Worm (Caenorhabditis elegans) whole organism, late embryonic: Measurements from ENCODE around the gene F26F4.8.

Experiments used
- C38D4.7 ChIP-seq: fragments of 200-800 bp; sonication (Bioruptor generic); optimal IDR thresholded peaks from 2 replicates; lab custom pipeline; 2018; ENCODE audit warnings: mild to moderate bottlenecking, missing genetic modification characterization, moderate library complexity, missing compliant biosample characterization
- F13H6.1 ChIP-seq: sonication (generic microtip); optimal IDR thresholded peaks from 2 replicates; lab custom pipeline; 2016; ENCODE audit warnings: missing genetic modification characterization, missing compliant biosample characterization
- K02D7.2 ChIP-seq: sonication (generic microtip); optimal IDR thresholded peaks from 2 replicates; lab custom pipeline; 2017; ENCODE audit warnings: mild to moderate bottlenecking, missing genetic modification characterization, missing compliant biosample characterization
- T23F11.4 ChIP-seq: fragments of 200-800 bp; sonication (Bioruptor generic); optimal IDR thresholded peaks from 2 replicates; lab custom pipeline; 2018; ENCODE audit warnings: mild to moderate bottlenecking, missing genetic modification characterization, missing compliant biosample characterization
- Y22D7AL.16 ChIP-seq: sonication (generic microtip); optimal IDR thresholded peaks from 2 replicates; lab custom pipeline; 2016; ENCODE audit warnings: missing genetic modification characterization, missing compliant biosample characterization
- ahr-1 ChIP-seq: sonication (generic microtip); optimal IDR thresholded peaks from 2 replicates; lab custom pipeline; 2016; ENCODE audit warnings: missing genetic modification characterization, missing compliant biosample characterization
- ama-1 ChIP-seq: fragments of 150-350 bp; optimal IDR thresholded peaks from 2 replicates; lab custom pipeline; 2014
- ceh-14 ChIP-seq: sonication (generic microtip); optimal IDR thresholded peaks from 2 replicates; lab custom pipeline; 2016; ENCODE audit warnings: missing genotype, missing genetic modification characterization, missing compliant biosample characterization
- ceh-18 ChIP-seq: sonication (generic microtip); optimal IDR thresholded peaks from 2 replicates; lab custom pipeline; 2016; ENCODE audit warnings: missing genetic modification characterization, missing compliant biosample characterization
- ceh-19 ChIP-seq: fragments of 200-800 bp; sonication (Bioruptor generic); optimal IDR thresholded peaks from 2 replicates; lab custom pipeline; 2018; ENCODE audit warnings: mild to moderate bottlenecking, missing genetic modification characterization, missing compliant biosample characterization
- ceh-2 ChIP-seq: sonication (generic microtip); optimal IDR thresholded peaks from 2 replicates; lab custom pipeline; 2016; ENCODE audit warnings: missing genotype, missing genetic modification characterization, missing compliant biosample characterization
- ceh-30 ChIP-seq: fragments of 150-350 bp; optimal IDR thresholded peaks from 2 replicates; lab custom pipeline; 2014; ENCODE audit warnings: missing biosample characterization, missing genetic modification characterization
- ceh-34 ChIP-seq: sonication (generic microtip); optimal IDR thresholded peaks from 2 replicates; lab custom pipeline; 2016; ENCODE audit warnings: mild to moderate bottlenecking, missing genetic modification characterization, missing compliant biosample characterization
- ceh-45 ChIP-seq: fragments of 200-800 bp; sonication (Bioruptor generic); IDR thresholded peaks from 2 replicates; pipeline ENCODE4 v1.3.6; 2022; ENCODE audit warnings: missing genetic modification reagents, missing genetic modification characterization, missing compliant biosample characterization
- ceh-48 ChIP-seq: sonication (generic microtip); optimal IDR thresholded peaks from 2 replicates; lab custom pipeline; 2016; ENCODE audit warnings: missing genetic modification characterization, inconsistent platforms, missing compliant biosample characterization
- ceh-6 ChIP-seq: fragments of 200-800 bp; sonication (Bioruptor generic); optimal IDR thresholded peaks from 2 replicates; lab custom pipeline; 2018; ENCODE audit warnings: mild to moderate bottlenecking, missing genetic modification characterization, missing compliant biosample characterization
- ceh-9 ChIP-seq: sonication (generic microtip); optimal IDR thresholded peaks from 2 replicates; lab custom pipeline; 2016; ENCODE audit warnings: mild to moderate bottlenecking, missing genetic modification characterization, inconsistent platforms, missing compliant biosample characterization
- che-1 ChIP-seq: sonication (generic microtip); optimal IDR thresholded peaks from 2 replicates; lab custom pipeline; 2016; ENCODE audit warnings: mild to moderate bottlenecking, missing genetic modification characterization, missing compliant biosample characterization
- dmd-4 ChIP-seq: sonication (generic microtip); optimal IDR thresholded peaks from 2 replicates; lab custom pipeline; 2016; ENCODE audit warnings: borderline replicate concordance, missing genetic modification characterization, missing compliant biosample characterization
- dve-1 ChIP-seq: sonication (generic microtip); optimal IDR thresholded peaks from 2 replicates; lab custom pipeline; 2017; ENCODE audit warnings: antibody characterized with exemption, mild to moderate bottlenecking, missing genetic modification characterization, missing compliant biosample characterization
- elt-2 ChIP-seq: sonication (generic microtip); optimal IDR thresholded peaks from 2 replicates; lab custom pipeline; 2016; ENCODE audit warnings: missing genetic modification reagents, missing genetic modification characterization, missing compliant biosample characterization
- elt-4 ChIP-seq: sonication (generic microtip); optimal IDR thresholded peaks from 2 replicates; lab custom pipeline; 2016; ENCODE audit warnings: missing genetic modification characterization, missing compliant biosample characterization
- ets-4 ChIP-seq: sonication (generic microtip); optimal IDR thresholded peaks from 2 replicates; lab custom pipeline; 2016; ENCODE audit warnings: missing genetic modification characterization, missing compliant biosample characterization
- eyg-1 ChIP-seq: sonication (generic microtip); optimal IDR thresholded peaks from 2 replicates; lab custom pipeline; 2016; ENCODE audit warnings: missing genotype, missing genetic modification characterization, missing compliant biosample characterization
- fax-1 ChIP-seq: sonication (generic microtip); optimal IDR thresholded peaks from 2 replicates; lab custom pipeline; 2016; ENCODE audit warnings: missing genotype, missing genetic modification characterization, missing compliant biosample characterization
- fkh-10 ChIP-seq: fragments of 150-350 bp; optimal IDR thresholded peaks from 2 replicates; lab custom pipeline; 2014; ENCODE audit warnings: missing biosample characterization, missing genetic modification reagents, missing genetic modification characterization
- fkh-6 ChIP-seq: sonication (generic microtip); optimal IDR thresholded peaks from 2 replicates; lab custom pipeline; 2016; ENCODE audit warnings: missing genetic modification characterization, missing compliant biosample characterization
- gmeb-2 ChIP-seq: sonication (generic microtip); optimal IDR thresholded peaks from 2 replicates; lab custom pipeline; 2016; ENCODE audit warnings: missing genetic modification characterization, inconsistent platforms, missing compliant biosample characterization
- hlh-13 ChIP-seq: fragments of 200-800 bp; sonication (Bioruptor generic); optimal IDR thresholded peaks from 2 replicates; lab custom pipeline; 2018; ENCODE audit warnings: mild to moderate bottlenecking, missing genetic modification characterization, missing compliant biosample characterization
- hlh-30 ChIP-seq: sonication (generic microtip); optimal IDR thresholded peaks from 2 replicates; lab custom pipeline; 2017; ENCODE audit warnings: antibody characterized with exemption, missing genetic modification characterization, missing compliant biosample characterization; ENCODE audit not compliant: insufficient read depth
- hlh-6 ChIP-seq: sonication (generic microtip); optimal IDR thresholded peaks from 2 replicates; lab custom pipeline; 2016; ENCODE audit warnings: missing genotype, missing genetic modification characterization, missing compliant biosample characterization
- hlh-8 ChIP-seq: sonication (generic microtip); optimal IDR thresholded peaks from 2 replicates; lab custom pipeline; 2016; ENCODE audit warnings: missing genotype, missing genetic modification characterization, missing compliant biosample characterization
- lim-6 ChIP-seq: sonication (generic microtip); optimal IDR thresholded peaks from 2 replicates; lab custom pipeline; 2016; ENCODE audit warnings: missing genetic modification characterization, missing compliant biosample characterization
- lin-11 ChIP-seq: fragments of 200-800 bp; sonication (Bioruptor generic); optimal IDR thresholded peaks from 2 replicates; lab custom pipeline; 2018; ENCODE audit warnings: mild to moderate bottlenecking, missing genetic modification characterization, missing compliant biosample characterization
- nfya-1 ChIP-seq: sonication (generic microtip); optimal IDR thresholded peaks from 2 replicates; lab custom pipeline; 2017; ENCODE audit warnings: missing genetic modification characterization, mild to moderate bottlenecking, missing compliant biosample characterization, antibody characterized with exemption, moderate library complexity
- nhr-11 ChIP-seq: fragments of 150-350 bp; optimal IDR thresholded peaks from 2 replicates; lab custom pipeline; 2014; ENCODE audit warnings: missing biosample characterization, missing genetic modification characterization
- nhr-232 ChIP-seq: sonication (generic microtip); optimal IDR thresholded peaks from 2 replicates; lab custom pipeline; 2016; ENCODE audit warnings: missing genetic modification characterization, missing compliant biosample characterization
- npax-4 ChIP-seq: sonication (generic microtip); optimal IDR thresholded peaks from 2 replicates; lab custom pipeline; 2016; ENCODE audit warnings: missing genetic modification characterization, missing compliant biosample characterization
- odd-2 ChIP-seq: sonication (generic microtip); optimal IDR thresholded peaks from 2 replicates; lab custom pipeline; 2017; ENCODE audit warnings: antibody characterized with exemption, mild to moderate bottlenecking, missing genetic modification characterization, missing compliant biosample characterization
- pag-3 ChIP-seq: sonication (generic microtip); optimal IDR thresholded peaks from 2 replicates; lab custom pipeline; 2016; ENCODE audit warnings: missing compliant biosample characterization, missing genetic modification characterization, borderline replicate concordance
- pat-9 ChIP-seq: fragments of 200-800 bp; sonication (Bioruptor generic); optimal IDR thresholded peaks from 2 replicates; lab custom pipeline; 2018; ENCODE audit warnings: mild to moderate bottlenecking, missing genetic modification characterization, moderate library complexity, missing compliant biosample characterization
- pha-2 ChIP-seq: sonication (generic microtip); optimal IDR thresholded peaks from 2 replicates; lab custom pipeline; 2017; ENCODE audit warnings: mild to moderate bottlenecking, missing genetic modification characterization, missing compliant biosample characterization
- pha-4 ChIP-seq: fragments of 150-350 bp; optimal IDR thresholded peaks from 2 replicates; lab custom pipeline; 2018; ENCODE audit warnings: missing biosample characterization, missing genetic modification reagents, missing genetic modification characterization
- ref-2 ChIP-seq: sonication (generic microtip); optimal IDR thresholded peaks from 2 replicates; lab custom pipeline; 2016; ENCODE audit warnings: missing genetic modification characterization, missing compliant biosample characterization
- rnt-1 ChIP-seq: sonication (generic microtip); optimal IDR thresholded peaks from 2 replicates; lab custom pipeline; 2016; ENCODE audit warnings: missing genetic modification characterization, missing compliant biosample characterization
- sdc-2 ChIP-seq: sonication (generic microtip); optimal IDR thresholded peaks from 2 replicates; lab custom pipeline; 2016; ENCODE audit warnings: missing genotype, missing genetic modification characterization, missing compliant biosample characterization
- sox-4 ChIP-seq: sonication (generic microtip); optimal IDR thresholded peaks from 2 replicates; lab custom pipeline; 2017; ENCODE audit warnings: mild to moderate bottlenecking, missing genetic modification characterization, inconsistent platforms, missing compliant biosample characterization
- syd-9 ChIP-seq: sonication (generic microtip); optimal IDR thresholded peaks from 2 replicates; lab custom pipeline; 2016; ENCODE audit warnings: mild to moderate bottlenecking, missing genetic modification characterization, moderate library complexity, missing compliant biosample characterization
- tbx-7 ChIP-seq: sonication (generic microtip); optimal IDR thresholded peaks from 2 replicates; lab custom pipeline; 2016; ENCODE audit warnings: missing genotype, missing genetic modification characterization, missing compliant biosample characterization
- ttx-3 ChIP-seq: sonication (generic microtip); optimal IDR thresholded peaks from 2 replicates; lab custom pipeline; 2016; ENCODE audit warnings: missing genetic modification reagents, missing genetic modification characterization, missing compliant biosample characterization
- unc-3 ChIP-seq, 2 experiments: fragments of 200-800 bp in 1 of 2; sonication (Bioruptor generic) in 1 of 2; sonication (generic microtip) in 1 of 2; conservative IDR thresholded peaks in 1 of 2; optimal IDR thresholded peaks in 1 of 2; 2 replicates each; pipeline versions ENCODE4 v1.3.6 to Lab custom; 2016 to 2022; ENCODE audit warnings: missing compliant biosample characterization in 2 of 2, missing genetic modification characterization in 2 of 2, missing genetic modification reagents in 1 of 2
- unc-55 ChIP-seq: sonication (generic microtip); optimal IDR thresholded peaks from 2 replicates; lab custom pipeline; 2017; ENCODE audit warnings: missing biosample characterization, missing genetic modification reagents, missing genetic modification characterization
- unc-86 ChIP-seq: sonication (generic microtip); optimal IDR thresholded peaks from 2 replicates; lab custom pipeline; 2016; ENCODE audit warnings: missing genetic modification characterization, missing compliant biosample characterization

Gene F26F4.8

DNA sequence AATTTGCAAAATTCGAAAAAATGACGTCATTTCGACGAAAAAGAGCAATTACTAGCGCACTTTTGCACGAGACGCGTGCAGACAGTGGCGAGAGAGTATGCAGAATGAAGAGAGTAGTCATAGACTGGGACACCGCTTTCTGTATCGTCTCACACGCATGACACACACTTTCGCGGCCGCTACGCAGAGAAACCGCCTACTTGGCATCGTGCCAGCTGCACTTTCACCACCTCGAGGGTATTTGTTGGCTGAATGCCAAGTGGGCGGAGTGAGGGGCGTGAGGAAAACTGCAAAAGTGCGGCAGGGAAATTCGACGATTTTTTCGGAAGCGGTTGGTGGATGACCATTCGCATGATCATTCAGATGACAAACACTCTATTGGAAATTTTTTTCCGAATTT lies 5.5 kb downstream of the F26F4.8 start:
- no peak for TF ChIP-seq C38D4.7 (GFP tag; lab: Kevin White, UChicago)
- TF ChIP-seq ceh-19 (GFP tag; lab: Kevin White, UChicago) = peak; percentile 56
- TF ChIP-seq gmeb-2 = peak; percentile 10
- TF ChIP-seq dve-1 (tag; lab: Kevin White, UChicago) = peak; percentile 93
- TF ChIP-seq ttx-3 (tag; lab: Kevin White, UChicago) = no peak
- no peak for TF ChIP-seq hlh-13 (GFP tag; lab: Kevin White, UChicago)
- TF ChIP-seq pha-2 (tag; lab: Kevin White, UChicago) = peak; percentile 43
- TF ChIP-seq ceh-2 (tag; lab: Kevin White, UChicago) = peak; percentile 70
- peak; percentile 85 for TF ChIP-seq dmd-4 (tag; lab: Kevin White, UChicago)
- peak; percentile 53 for TF ChIP-seq ceh-6 (GFP tag; lab: Kevin White, UChicago)
- TF ChIP-seq fkh-10 (GFP tag; lab: Kevin White, UChicago) = peak; percentile 72
- TF ChIP-seq ceh-48 (tag; lab: Kevin White, UChicago) = peak; percentile 23
- TF ChIP-seq pat-9 (tag; lab: Kevin White, UChicago) = peak; percentile 46
- peak; percentile 37 for TF ChIP-seq hlh-6
- no peak for TF ChIP-seq fax-1 (tag; lab: Kevin White, UChicago)
- no peak for TF ChIP-seq pag-3 (tag; lab: Kevin White, UChicago)
- TF ChIP-seq ref-2 (tag; lab: Kevin White, UChicago) = peak; percentile 96
- TF ChIP-seq ceh-30 (tag; lab: Kevin White, UChicago) = peak; percentile 5
- peak; percentile 98 for TF ChIP-seq rnt-1 (tag; lab: Kevin White, UChicago)
- TF ChIP-seq npax-4 (tag; lab: Kevin White, UChicago) = no peak
- TF ChIP-seq lin-11 (tag; lab: Kevin White, UChicago) = no peak
- peak; percentile 70 for TF ChIP-seq elt-2
- 0 out of 2 replicates have a peak, but pooled peaks have one; percentile 37 for TF ChIP-seq unc-3 (GFP tag; conservative IDR thresholded peaks at IDR 0.05; lab: Robert Waterston, UW)
- peak; percentile 85 for TF ChIP-seq unc-3 (tag; optimal IDR thresholded peaks at IDR 0.05; lab: Kevin White, UChicago)
- TF ChIP-seq ceh-14 (tag; lab: Kevin White, UChicago) = peak; percentile 88
- TF ChIP-seq ceh-18 = peak; percentile 99
- peak; percentile 99 for TF ChIP-seq ets-4
- TF ChIP-seq pha-4 (tag; lab: Kevin White, UChicago) = no peak
- peak; percentile 95 for TF ChIP-seq ceh-34
- TF ChIP-seq ahr-1 (tag; lab: Kevin White, UChicago) = peak; percentile 4
- TF ChIP-seq tbx-7 (tag; lab: Kevin White, UChicago) = peak; percentile 52
- peak; percentile 94 for TF ChIP-seq unc-55 (GFP tag; lab: Kevin White, UChicago)
- peak; percentile 75 for TF ChIP-seq sdc-2 (tag; lab: Kevin White, UChicago)
- TF ChIP-seq elt-4 (tag; lab: Kevin White, UChicago) = no peak
- TF ChIP-seq syd-9 (tag; lab: Kevin White, UChicago) = peak; percentile 70
- TF ChIP-seq sox-4 (tag; lab: Kevin White, UChicago) = no peak
- TF ChIP-seq ama-1 = no peak
- peak; percentile 89 for TF ChIP-seq F13H6.1
- no peak for TF ChIP-seq nhr-232 (tag; lab: Kevin White, UChicago)
- TF ChIP-seq odd-2 (tag; lab: Kevin White, UChicago) = no peak
- peak; percentile 98 for TF ChIP-seq hlh-30
- TF ChIP-seq lim-6 (tag; lab: Kevin White, UChicago) = peak; percentile 79
- TF ChIP-seq che-1 (tag; lab: Kevin White, UChicago) = no peak
- no peak for TF ChIP-seq Y22D7AL.16 (tag; lab: Kevin White, UChicago)
- TF ChIP-seq fkh-6 (tag; lab: Kevin White, UChicago) = peak; percentile 54
- no peak for TF ChIP-seq ceh-45 (GFP tag; lab: Robert Waterston, UW)
- TF ChIP-seq T23F11.4 (GFP tag; lab: Kevin White, UChicago) = peak; percentile 40
- TF ChIP-seq eyg-1 (tag; lab: Kevin White, UChicago) = peak; percentile 25
- peak; percentile 97 for TF ChIP-seq nfya-1 (tag; lab: Kevin White, UChicago)
- TF ChIP-seq K02D7.2 (tag; lab: Kevin White, UChicago) = no peak
- no peak for TF ChIP-seq ceh-9
- no peak for TF ChIP-seq nhr-11 (tag; lab: Kevin White, UChicago)
- TF ChIP-seq unc-86 (tag; lab: Kevin White, UChicago) = peak; percentile 54
- TF ChIP-seq hlh-8 (tag; lab: Kevin White, UChicago) = peak; percentile 40
